Fruit fly (Drosophila melanogaster): ENCODE results near the gene Npc2b.

Npc2b gene

DNA sequence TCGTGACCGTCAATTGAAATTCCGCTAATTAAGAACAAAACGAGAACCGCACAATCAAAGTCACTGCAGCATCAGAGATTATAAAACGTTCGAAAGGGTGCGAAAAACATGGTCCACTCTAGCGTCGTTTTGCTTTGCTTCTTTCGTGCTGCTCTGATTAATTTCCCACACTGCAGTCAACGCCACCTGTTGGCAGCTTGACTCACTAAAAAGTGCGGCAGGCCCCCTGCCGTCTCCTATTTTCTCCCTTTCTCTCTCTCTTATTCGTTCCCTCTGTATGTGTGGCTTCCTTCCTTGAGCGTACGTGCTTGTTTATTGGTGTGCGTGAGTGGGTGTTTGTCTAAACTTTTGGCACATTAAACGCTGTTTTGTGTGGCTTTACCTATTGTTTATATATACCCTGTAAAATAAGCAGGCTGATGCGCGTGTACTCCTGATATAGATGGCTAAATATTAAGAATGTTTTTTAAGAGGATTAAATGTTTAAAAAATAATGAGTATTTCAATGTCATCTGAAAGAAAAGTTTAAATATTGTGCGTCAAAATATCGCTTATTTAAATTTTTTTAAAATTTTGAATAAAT lies 9.3 kb downstream of the Npc2b start (continued):
- TF ChIP-seq CG10321 (GFP tag; IDR thresholded peaks at IDR 0.05): no peak
- TF ChIP-seq CoRest (tag; optimal IDR thresholded peaks at IDR 0.05): peak; percentile 32
- TF ChIP-seq Gsc (GFP tag; IDR thresholded peaks at IDR 0.05): no peak
- TF ChIP-seq kay (GFP tag; optimal IDR thresholded peaks at IDR 0.05): no peak
- TF ChIP-seq Ada2b (GFP tag; IDR thresholded peaks at IDR 0.05): peak; percentile 20; the same call in 1 of the 2 replicates
- no peak for TF ChIP-seq CG6654 (GFP tag; optimal IDR thresholded peaks at IDR 0.05)
- peak; percentile 14 for TF ChIP-seq pb (GFP tag; optimal IDR thresholded peaks at IDR 0.05)
- TF ChIP-seq Lhr (GFP tag; optimal IDR thresholded peaks at IDR 0.05): no peak
- TF ChIP-seq CG6272 (GFP tag; IDR thresholded peaks at IDR 0.05): no peak
- no peak for TF ChIP-seq pzg (GFP tag; optimal IDR thresholded peaks at IDR 0.05)
- no peak for TF ChIP-seq CkIIα-i1 (GFP tag; IDR thresholded peaks at IDR 0.05)
- TF ChIP-seq sima (GFP tag; optimal IDR thresholded peaks at IDR 0.05): no peak

DNA sequence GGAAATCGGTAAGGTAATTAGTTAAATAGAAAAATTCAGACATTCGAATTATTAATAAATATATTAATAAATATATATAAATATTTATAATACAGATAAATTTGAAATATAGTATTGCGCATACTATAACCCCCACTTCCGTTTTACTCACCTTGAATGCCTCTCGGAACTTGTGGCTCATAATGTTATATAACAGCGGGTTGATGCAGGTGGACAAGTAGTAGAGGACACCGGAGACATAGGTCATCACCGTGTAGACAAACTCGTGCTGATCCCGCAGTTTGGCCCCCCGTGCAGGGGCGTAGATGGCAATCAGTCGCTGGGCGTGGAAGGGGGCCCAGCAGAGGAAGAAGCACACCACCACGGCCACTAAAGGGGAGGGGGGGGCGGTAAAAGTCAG lies 11.6 kb downstream of the Npc2b start:
- TF ChIP-seq CG17612 (GFP tag; IDR thresholded peaks at IDR 0.05) (no peak), Pdp1 (GFP tag; optimal IDR thresholded peaks at IDR 0.05) (peak in 1 of 2 experiments; percentile 71), Bgb (GFP tag; IDR thresholded peaks at IDR 0.05; ENCODE audit: partially characterized antibody) (no peak), lbe (GFP tag; optimal IDR thresholded peaks at IDR 0.05) (no peak), CG7357 (GFP tag; IDR thresholded peaks at IDR 0.05) (no peak), crol (GFP tag; IDR thresholded peaks at IDR 0.05) (0 out of 2 replicates have a peak, but pooled peaks have one; percentile 26), CG10274 (GFP tag; optimal IDR thresholded peaks at IDR 0.05) (no peak), Doc3 (GFP tag; IDR thresholded peaks at IDR 0.05; ENCODE audit: partially characterized antibody) (no peak), Stat92E (GFP tag; optimal IDR thresholded peaks at IDR 0.05) (no peak), CG7556 (GFP tag; optimal IDR thresholded peaks at IDR 0.05) (no peak), al (GFP tag; IDR thresholded peaks at IDR 0.05) (no peak), Hey (tag; optimal IDR thresholded peaks at IDR 0.05) (no peak), CG4424 (GFP tag; optimal IDR thresholded peaks at IDR 0.05) (no peak), slbo (GFP tag; IDR thresholded peaks at IDR 0.05) (0 out of 2 replicates have a peak, but pooled peaks have one; percentile 5), GATAe (GFP tag; conservative IDR thresholded peaks at IDR 0.05) (no peak), caup (GFP tag; optimal IDR thresholded peaks at IDR 0.05; ENCODE audit: severe bottlenecking) (no peak), CG11456 (GFP tag; IDR thresholded peaks at IDR 0.05) (0 out of 3 replicates have a peak, but pooled peaks have one; percentile 21), CG10654 (GFP tag; optimal IDR thresholded peaks at IDR 0.05) (no peak), Ets65A (GFP tag) (peak; percentile 62), toy (GFP tag; IDR thresholded peaks at IDR 0.05) (no peak), Sry-δ (GFP tag; optimal IDR thresholded peaks at IDR 0.05) (no peak), Nf-YB (GFP tag; optimal IDR thresholded peaks at IDR 0.05) (no peak)

DNA sequence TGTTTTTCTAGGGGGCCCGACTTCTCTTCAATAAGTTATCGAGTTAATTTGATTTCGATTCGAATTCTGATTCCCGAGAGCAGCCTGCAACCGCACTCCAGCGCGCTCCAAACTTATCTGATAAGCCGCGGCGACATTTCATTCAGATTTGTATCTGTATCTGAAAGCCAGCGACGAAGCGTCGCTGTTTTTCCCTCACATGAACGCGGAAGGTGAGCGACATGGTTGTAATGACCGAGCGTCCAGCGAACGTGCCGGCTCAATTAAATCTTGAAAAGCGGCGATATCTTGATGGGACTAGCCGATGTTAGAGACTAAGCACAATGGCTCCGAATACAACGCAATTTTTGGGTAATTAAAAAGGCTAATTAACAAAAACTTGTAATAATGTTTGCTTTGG lies 13.7 kb downstream of the Npc2b start, which contains the start of gene PK1-R:
TSS of gene PK1-R (minus strand) at position 101 of the 400 bp plus-strand sequence.
- no peak for TF ChIP-seq CG13296 (GFP tag; optimal IDR thresholded peaks at IDR 0.05)
- TF ChIP-seq CG4328 (GFP tag; optimal IDR thresholded peaks at IDR 0.05): no peak
- peak; percentile 75 for TF ChIP-seq grn (GFP tag; optimal IDR thresholded peaks at IDR 0.05)
- no peak for TF ChIP-seq Hand (GFP tag; optimal IDR thresholded peaks at IDR 0.05)
- TF ChIP-seq CG4360 (GFP tag; IDR thresholded peaks at IDR 0.05): no peak
- no peak for TF ChIP-seq Vsx1 (GFP tag; optimal IDR thresholded peaks at IDR 0.05)
- no peak for TF ChIP-seq CG32772 (GFP tag; IDR thresholded peaks at IDR 0.05)
- TF ChIP-seq CG11695 (GFP tag; IDR thresholded peaks at IDR 0.05): peak; percentile 61; the same call in 2 of the 3 replicates

All from whole organism, embryonic.